Fruit fly (Drosophila melanogaster) whole organism, wandering third instar larva: ENCODE data around the gene Cpr64Aa.

Experiments used
- Hnf4 ChIP-seq: fragments of 200-800 bp; sonication (Bioruptor generic); optimal IDR thresholded peaks from 2 replicates; lab custom pipeline; 2016; ENCODE audit warnings: missing biosample characterization, mild to moderate bottlenecking, missing genetic modification characterization
- Hr78 ChIP-seq: fragments of >200 bp; optimal IDR thresholded peaks from 2 replicates; lab custom pipeline; 2017; ENCODE audit warnings: missing biosample characterization, missing genetic modification characterization
- h ChIP-seq: fragments of 200-800 bp; sonication (Bioruptor generic); optimal IDR thresholded peaks from 3 replicates; lab custom pipeline; 2016; ENCODE audit warnings: missing biosample characterization, mild to moderate bottlenecking, missing genetic modification characterization
- jim ChIP-seq: fragments of 175-275, 200-325 bp; sonication (Bioruptor generic); optimal IDR thresholded peaks from 2 replicates; lab custom pipeline; 2016; ENCODE audit warnings: missing biosample characterization, mild to moderate bottlenecking, missing genetic modification characterization
- usp ChIP-seq: fragments of >200 bp; optimal IDR thresholded peaks from 2 replicates; lab custom pipeline; 2017; ENCODE audit warnings: missing biosample characterization, missing genetic modification characterization
- woc ChIP-seq: sonication (Bioruptor generic); optimal IDR thresholded peaks from 2 replicates; lab custom pipeline; 2016; ENCODE audit warnings: missing biosample characterization, mild to moderate bottlenecking, missing genetic modification characterization

dm6 chr3L:4211440-4211839 is 2.5 kb upstream of the Cpr64Aa start, which contains the start of gene Cpr64Ab:
- TF ChIP-seq usp (GFP tag; lab: Kevin White, UChicago) (no peak), jim (no peak), Hr78 (GFP tag; lab: Kevin White, UChicago) (no peak), woc (GFP tag; lab: Kevin White, UChicago) (no peak), Hnf4 (no peak), h (GFP tag; lab: Kevin White, UChicago) (no peak)
